Worm (Caenorhabditis elegans): ENCODE measurements around the gene drd-50.

- TF ChIP-seq lin-40 (tag; optimal IDR thresholded peaks at IDR 0.05) (no peak), mxl-1 (tag; optimal IDR thresholded peaks at IDR 0.05) (no peak), xnd-1 (tag; optimal IDR thresholded peaks at IDR 0.05) (no peak), atf-7 (tag; optimal IDR thresholded peaks at IDR 0.05) (no peak), zfh-2 (GFP tag; conservative IDR thresholded peaks at IDR 0.05) (no peak)
Measured at ce11 chrIV:4083094-4083493, 34.4 kb upstream of the drd-50 start.
